Fruit fly (Drosophila melanogaster): ENCODE measurements around the gene Ada.
A peak's percentile ranks its signal among the peaks of the same experiment; 100 is the strongest.

Gene Ada

DNA sequence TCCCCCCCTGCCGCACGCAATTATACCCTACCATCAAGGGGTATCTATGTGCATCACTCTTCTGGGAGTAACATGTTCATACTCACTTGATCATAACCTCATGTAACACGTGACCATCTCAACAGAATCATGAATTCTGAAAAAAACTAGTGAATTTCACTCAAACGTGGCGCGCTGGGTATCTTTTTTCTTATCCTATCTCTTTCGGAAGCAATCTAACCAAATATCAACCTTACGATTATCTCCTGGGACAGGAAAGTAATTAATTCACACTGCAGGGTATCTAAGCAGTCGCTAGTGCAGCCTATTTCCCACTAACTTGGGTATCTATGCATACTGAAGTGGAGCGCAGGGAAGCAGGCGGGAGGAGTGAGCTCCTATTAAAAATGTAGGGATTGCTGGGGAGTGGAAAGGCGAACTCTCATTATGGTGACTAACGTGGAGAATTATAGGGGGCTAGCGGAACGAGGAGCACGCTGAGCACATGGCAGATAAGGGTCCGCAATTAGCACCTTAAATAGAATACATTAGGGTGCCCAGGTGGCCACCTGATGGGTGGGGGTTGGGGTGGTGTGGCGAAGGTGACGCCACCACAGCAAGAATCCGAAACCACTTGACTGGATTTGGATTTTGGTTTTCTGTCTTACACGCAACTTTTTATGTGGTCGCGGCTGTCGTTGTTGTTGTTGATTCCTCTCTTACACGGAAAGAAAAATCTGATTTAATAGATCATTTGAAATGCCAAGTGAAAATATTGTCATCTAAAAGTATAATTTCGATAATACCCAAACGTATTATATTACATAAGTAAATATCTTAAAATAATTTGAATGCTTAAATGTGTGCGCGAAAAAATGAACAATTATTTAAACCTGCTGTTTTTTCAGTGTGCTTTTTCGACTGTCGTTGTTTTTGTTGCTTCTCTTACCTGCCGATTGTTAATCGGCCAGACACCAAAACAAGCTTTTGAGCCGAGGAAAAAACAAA is 9.6 kb upstream of the Ada start (continued):
- TF ChIP-seq pdm3 (GFP tag; optimal IDR thresholded peaks at IDR 0.05): peak; percentile 87
- peak; percentile 93 for TF ChIP-seq dsx (GFP tag; optimal IDR thresholded peaks at IDR 0.05; ENCODE audit: poor library complexity, severe bottlenecking)
- TF ChIP-seq Sox15 (GFP tag; optimal IDR thresholded peaks at IDR 0.05): peak; percentile 80
- TF ChIP-seq esn (GFP tag; optimal IDR thresholded peaks at IDR 0.05): peak; percentile 94
- no peak for TF ChIP-seq eg (GFP tag; IDR thresholded peaks at IDR 0.05)
- TF ChIP-seq Hr38 (GFP tag; optimal IDR thresholded peaks at IDR 0.05): no peak
- peak; percentile 80 for TF ChIP-seq CG11762 (GFP tag; optimal IDR thresholded peaks at IDR 0.05; ENCODE audit: insufficient read depth)
- TF ChIP-seq spab (GFP tag; optimal IDR thresholded peaks at IDR 0.05): peak; percentile 83
- TF ChIP-seq achi (GFP tag; optimal IDR thresholded peaks at IDR 0.05): peak; percentile 91
- TF ChIP-seq CG15336 (GFP tag; IDR thresholded peaks at IDR 0.05): no peak
- peak; percentile 88 for TF ChIP-seq Hr39 (GFP tag; optimal IDR thresholded peaks at IDR 0.05)
- peak; percentile 90 for TF ChIP-seq CG8632 (GFP tag; optimal IDR thresholded peaks at IDR 0.05)
- peak; percentile 89 for TF ChIP-seq CG6276 (GFP tag; optimal IDR thresholded peaks at IDR 0.05)
- peak; percentile 94 for TF ChIP-seq svp (GFP tag)
- peak; percentile 90 for TF ChIP-seq CG3032 (tag; optimal IDR thresholded peaks at IDR 0.05)
- TF ChIP-seq CG4318 (GFP tag; optimal IDR thresholded peaks at IDR 0.05): peak; percentile 77
- TF ChIP-seq ss (GFP tag; optimal IDR thresholded peaks at IDR 0.05): peak; percentile 84 to 87
- peak; percentile 99 for TF ChIP-seq Eip78C (GFP tag)
- TF ChIP-seq Sox14 (GFP tag; optimal IDR thresholded peaks at IDR 0.05): peak; percentile 84

dm6 chr3R:9056409-9057031 is 8.5 kb upstream of the Ada start:
- peak; percentile 92 for TF ChIP-seq svp (GFP tag)
- peak; percentile 55 for TF ChIP-seq CG16779 (tag; optimal IDR thresholded peaks at IDR 0.05)
- TF ChIP-seq fkh (GFP tag; optimal IDR thresholded peaks at IDR 0.05): peak; percentile 83
- peak; percentile 74 for TF ChIP-seq CG1621 (tag; optimal IDR thresholded peaks at IDR 0.05)
- TF ChIP-seq achi (GFP tag; optimal IDR thresholded peaks at IDR 0.05): no peak
- peak; percentile 13 for TF ChIP-seq Met (GFP tag; optimal IDR thresholded peaks at IDR 0.05)
- peak; percentile 15 for TF ChIP-seq CG7368 (GFP tag; optimal IDR thresholded peaks at IDR 0.05)
- peak; percentile 60 for TF ChIP-seq Ets96B (tag; optimal IDR thresholded peaks at IDR 0.05)
- peak; percentile 81 to 83 for TF ChIP-seq ss (GFP tag; optimal IDR thresholded peaks at IDR 0.05)
- no peak for TF ChIP-seq CG34406 (GFP tag; optimal IDR thresholded peaks at IDR 0.05)
- TF ChIP-seq CG8632 (GFP tag; optimal IDR thresholded peaks at IDR 0.05): no peak
- no peak for TF ChIP-seq Hr39 (GFP tag; optimal IDR thresholded peaks at IDR 0.05)
- TF ChIP-seq CG32006 (GFP tag; optimal IDR thresholded peaks at IDR 0.05): no peak
- TF ChIP-seq salr (GFP tag; optimal IDR thresholded peaks at IDR 0.05): peak in 1 of 2 experiments; percentile 59
- TF ChIP-seq CG11294 (GFP tag; IDR thresholded peaks at IDR 0.05): no peak
- peak; percentile 11 for TF ChIP-seq fd85E (GFP tag; optimal IDR thresholded peaks at IDR 0.05)
- TF ChIP-seq Lpt (GFP tag; optimal IDR thresholded peaks at IDR 0.05): peak; percentile 66
- peak; percentile 70 for TF ChIP-seq CG6854 (GFP tag; optimal IDR thresholded peaks at IDR 0.05)
- TF ChIP-seq CG3032 (tag; optimal IDR thresholded peaks at IDR 0.05): peak; percentile 59
- TF ChIP-seq eg (GFP tag; IDR thresholded peaks at IDR 0.05): no peak
- TF ChIP-seq Hr4 (GFP tag; optimal IDR thresholded peaks at IDR 0.05): no peak
- TF ChIP-seq CG6792 (GFP tag; optimal IDR thresholded peaks at IDR 0.05): peak; percentile 9
- TF ChIP-seq dsx (GFP tag; optimal IDR thresholded peaks at IDR 0.05; ENCODE audit: poor library complexity, severe bottlenecking): peak; percentile 67
- peak; percentile 8 for TF ChIP-seq Eip75B (GFP tag; optimal IDR thresholded peaks at IDR 0.05)
- no peak for TF ChIP-seq Smox (GFP tag; optimal IDR thresholded peaks at IDR 0.05)
- peak; percentile 34 for TF ChIP-seq Blimp-1 (GFP tag; optimal IDR thresholded peaks at IDR 0.05)
- peak; percentile 78 for TF ChIP-seq Eip78C (GFP tag)
- TF ChIP-seq fd59A (GFP tag; optimal IDR thresholded peaks at IDR 0.05): peak; percentile 30
- TF ChIP-seq CG6276 (GFP tag; optimal IDR thresholded peaks at IDR 0.05): peak; percentile 68
- peak; percentile 74 for TF ChIP-seq CG6808 (GFP tag; optimal IDR thresholded peaks at IDR 0.05)
- TF ChIP-seq spab (GFP tag; optimal IDR thresholded peaks at IDR 0.05): peak; percentile 37
- no peak for TF ChIP-seq topi (GFP tag; optimal IDR thresholded peaks at IDR 0.05)
- TF ChIP-seq CG10631 (GFP tag; optimal IDR thresholded peaks at IDR 0.05): no peak
- peak; percentile 6 for TF ChIP-seq OdsH (GFP tag; optimal IDR thresholded peaks at IDR 0.05)
- no peak for TF ChIP-seq CG11762 (GFP tag; optimal IDR thresholded peaks at IDR 0.05; ENCODE audit: insufficient read depth)
- no peak for TF ChIP-seq CG8319 (GFP tag; optimal IDR thresholded peaks at IDR 0.05)
- TF ChIP-seq CG10669 (GFP tag; optimal IDR thresholded peaks at IDR 0.05): peak; percentile 59
